Fruit fly (Drosophila melanogaster): Measurements from ENCODE around the gene Top1.

Top1 gene

DNA sequence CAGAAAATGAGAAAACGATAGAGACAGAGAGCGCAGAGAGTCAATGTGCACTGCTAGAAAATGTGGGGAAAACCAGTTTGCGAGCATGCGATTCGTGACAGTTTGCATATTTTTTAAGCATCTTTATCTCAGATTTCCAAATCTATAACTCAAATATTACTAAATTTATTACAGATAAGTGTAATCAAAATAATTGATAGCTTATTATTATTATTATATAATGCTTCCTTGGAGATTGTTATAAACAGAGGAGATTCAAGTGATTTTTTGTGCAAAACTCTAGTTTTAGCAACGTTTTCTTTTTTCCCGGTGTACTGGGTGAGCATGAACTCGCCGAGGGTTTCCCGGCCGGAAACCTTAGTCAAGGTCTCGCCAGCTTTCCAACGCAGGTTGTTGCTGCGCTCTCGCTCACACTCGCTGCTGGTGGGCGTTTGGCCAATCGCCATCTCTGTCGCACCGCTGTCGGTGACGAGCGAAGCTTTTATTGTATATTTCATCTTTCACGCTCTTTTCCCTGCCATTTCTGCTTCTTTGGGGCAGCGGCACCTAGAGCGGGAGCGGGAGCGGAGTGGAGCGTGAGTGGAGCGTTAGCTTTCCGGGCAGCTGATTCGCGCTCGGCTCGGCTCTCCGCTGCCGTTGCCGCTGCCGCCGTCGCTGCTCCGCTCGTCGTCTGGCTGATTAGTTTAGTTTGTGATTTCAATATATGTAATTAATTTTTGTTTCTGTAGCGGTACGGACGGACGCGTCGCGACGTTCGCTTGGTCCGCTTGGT, 20.8 kb upstream of the Top1 start (continued):
- TF ChIP-seq CG11723 (GFP tag; optimal IDR thresholded peaks at IDR 0.05) (peak; percentile 97), CG13123 (GFP tag; optimal IDR thresholded peaks at IDR 0.05) (peak; percentile 90), Six4 (GFP tag; optimal IDR thresholded peaks at IDR 0.05) (peak; percentile 94), slp2 (GFP tag; optimal IDR thresholded peaks at IDR 0.05) (peak; percentile 65), Sox102F (GFP tag; optimal IDR thresholded peaks at IDR 0.05) (peak; percentile 98), CG10462 (GFP tag; optimal IDR thresholded peaks at IDR 0.05) (peak; percentile 93), cad (GFP tag; optimal IDR thresholded peaks at IDR 0.05) (no peak), Antp (GFP tag; optimal IDR thresholded peaks at IDR 0.05) (peak; percentile 48), CG13296 (GFP tag; optimal IDR thresholded peaks at IDR 0.05) (peak; percentile 98), HLHmδ (GFP tag; optimal IDR thresholded peaks at IDR 0.05) (peak; percentile 5), ap (GFP tag; IDR thresholded peaks at IDR 0.05) (peak; percentile 91), knrl (GFP tag; IDR thresholded peaks at IDR 0.05; ENCODE audit: partially characterized antibody) (no peak), her (GFP tag; optimal IDR thresholded peaks at IDR 0.05) (peak; percentile 62), CG10959 (GFP tag; IDR thresholded peaks at IDR 0.05) (peak; percentile 68), odd (GFP tag; optimal IDR thresholded peaks at IDR 0.05) (peak; percentile 98), CG1529 (GFP tag; optimal IDR thresholded peaks at IDR 0.05) (peak; percentile 96), gt (GFP tag; IDR thresholded peaks at IDR 0.05) (peak; percentile 92), sens (GFP tag) (peak; percentile 96), Sry-δ (GFP tag; optimal IDR thresholded peaks at IDR 0.05) (peak; percentile 13), CG9215 (GFP tag; IDR thresholded peaks at IDR 0.05) (peak; percentile 98), CG17802 (tag; optimal IDR thresholded peaks at IDR 0.05) (peak; percentile 82), sqz (GFP tag; optimal IDR thresholded peaks at IDR 0.05) (peak; percentile 93), fd102C (GFP tag; optimal IDR thresholded peaks at IDR 0.05) (no peak), CG10431 (GFP tag; optimal IDR thresholded peaks at IDR 0.05) (peak; percentile 84), CG18476 (GFP tag; optimal IDR thresholded peaks at IDR 0.05) (peak; percentile 87), so (GFP tag; IDR thresholded peaks at IDR 0.05) (peak; percentile 97), Nf-YC (tag; optimal IDR thresholded peaks at IDR 0.05) (peak; percentile 92), Pdp1 (GFP tag; optimal IDR thresholded peaks at IDR 0.05) (peak; percentile 80 to 82), hb (GFP tag; IDR thresholded peaks at IDR 0.05; ENCODE audit: partially characterized antibody) (no peak), fd64A (GFP tag; optimal IDR thresholded peaks at IDR 0.05) (peak; percentile 87), ab (GFP tag; optimal IDR thresholded peaks at IDR 0.05) (peak; percentile 64), CG18599 (GFP tag; optimal IDR thresholded peaks at IDR 0.05) (peak; percentile 98), schlank (tag; optimal IDR thresholded peaks at IDR 0.05) (peak; percentile 90), bcd (GFP tag; optimal IDR thresholded peaks at IDR 0.05) (peak; percentile 99), tio (GFP tag; optimal IDR thresholded peaks at IDR 0.05) (peak; percentile 97), CG1647 (GFP tag; optimal IDR thresholded peaks at IDR 0.05) (peak; percentile 52), z (GFP tag; IDR thresholded peaks at IDR 0.05) (peak; percentile 27; the same call in 1 of the 3 replicates), eve (GFP tag; optimal IDR thresholded peaks at IDR 0.05) (peak in 1 of 2 experiments; percentile 99), CG7786 (GFP tag; optimal IDR thresholded peaks at IDR 0.05) (peak; percentile 75), fd96Cb (tag; optimal IDR thresholded peaks at IDR 0.05) (peak; percentile 98), CG4404 (GFP tag; IDR thresholded peaks at IDR 0.05) (peak; percentile 94), Spps (tag; optimal IDR thresholded peaks at IDR 0.05) (peak; percentile 89), sisA (GFP tag; IDR thresholded peaks at IDR 0.05) (peak; percentile 97), chn (GFP tag; optimal IDR thresholded peaks at IDR 0.05) (peak; percentile 76), CG12391 (tag; optimal IDR thresholded peaks at IDR 0.05) (peak; percentile 98), fd3F (GFP tag; optimal IDR thresholded peaks at IDR 0.05) (peak; percentile 97), Kr (GFP tag; optimal IDR thresholded peaks at IDR 0.05) (no peak), CG8478 (optimal IDR thresholded peaks at IDR 0.05) (peak; percentile 19), CG10267 (tag; optimal IDR thresholded peaks at IDR 0.05) (peak; percentile 91), nom (GFP tag; optimal IDR thresholded peaks at IDR 0.05) (peak; percentile 45)
